Worm (Caenorhabditis elegans): ENCODE measurements around the gene F11A5.17.

Gene F11A5.17

DNA sequence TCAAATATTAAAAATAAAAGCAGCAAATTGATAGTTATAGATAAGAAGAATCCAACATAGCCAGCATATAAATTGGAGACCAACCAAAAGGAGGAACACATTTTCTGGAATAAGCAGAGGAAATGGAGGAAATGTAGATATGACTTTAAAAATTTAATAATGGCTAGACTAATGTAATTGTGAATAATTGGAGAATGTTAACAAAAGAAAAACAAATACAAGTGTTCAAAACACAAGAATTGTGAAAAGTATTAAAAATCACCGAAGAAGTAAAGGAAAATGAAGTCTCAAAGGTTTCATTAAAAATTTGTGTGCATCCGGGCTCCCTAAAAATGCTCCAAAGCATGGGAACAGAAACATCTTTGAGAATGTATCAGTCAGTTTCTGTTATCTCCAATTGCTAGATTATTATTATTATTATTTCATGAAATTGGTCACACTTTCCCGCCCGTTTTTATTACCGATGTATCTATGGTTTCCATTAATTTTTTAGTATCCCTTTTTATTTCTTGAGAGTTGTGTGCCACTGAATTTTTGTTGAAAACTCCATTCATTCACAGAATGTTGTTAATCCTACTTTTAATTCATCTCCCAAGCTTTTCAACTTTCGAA lies 39.6 kb upstream of the F11A5.17 start, which contains the start of the genes str-109 and F10A3.11:
str-109 (minus strand) TSS at position 101 of the 612 bp plus-strand sequence.
F10A3.11 (plus strand) TSS at position 562 of the 612 bp plus-strand sequence.
- TF ChIP-seq sptf-1 (tag; optimal IDR thresholded peaks at IDR 0.05) (no peak), unc-120 (tag; optimal IDR thresholded peaks at IDR 0.05; ENCODE audit: poor library complexity, severe bottlenecking) (no peak), mls-2 (tag; optimal IDR thresholded peaks at IDR 0.05) (no peak), nhr-2 (tag; optimal IDR thresholded peaks at IDR 0.05) (no peak), elt-3 (tag; optimal IDR thresholded peaks at IDR 0.05) (no peak), pha-4 (tag; optimal IDR thresholded peaks at IDR 0.05) (no peak), unc-62 (GFP tag; optimal IDR thresholded peaks at IDR 0.05) (no peak), ceh-83 (GFP tag; optimal IDR thresholded peaks at IDR 0.05) (no peak), ztf-11 (tag; optimal IDR thresholded peaks at IDR 0.05) (no peak), ham-2 (GFP tag; optimal IDR thresholded peaks at IDR 0.05) (no peak), tbx-8 (GFP tag; optimal IDR thresholded peaks at IDR 0.05) (no peak), sem-2 (GFP tag; optimal IDR thresholded peaks at IDR 0.05) (no peak), M03D4.4 (tag; optimal IDR thresholded peaks at IDR 0.05) (no peak), nhr-237 (tag; optimal IDR thresholded peaks at IDR 0.05) (no peak)

DNA sequence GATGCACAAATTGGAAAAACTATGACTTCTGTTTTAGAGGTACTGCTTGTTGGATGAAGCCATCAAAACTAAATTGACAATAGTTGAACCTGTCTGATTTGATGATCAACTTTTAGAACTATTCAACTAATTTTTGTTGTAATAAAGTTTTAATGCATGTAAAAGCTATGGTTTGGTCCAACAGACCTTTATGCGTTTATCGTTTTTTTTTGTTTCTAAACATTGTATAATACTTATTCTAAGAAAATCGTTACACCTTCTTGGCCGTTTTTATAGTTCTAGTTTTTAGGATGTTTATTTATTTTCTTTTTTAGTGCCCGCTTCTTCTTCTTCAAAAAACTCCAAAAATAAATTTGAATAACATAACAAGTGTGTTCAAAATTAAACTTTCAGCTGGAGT lies 38.1 kb upstream of the F11A5.17 start, which contains the start of gene F10A3.12:
F10A3.12 (plus strand) TSS at position 301 of the 400 bp plus-strand sequence.
- no peak for TF ChIP-seq snpc-4 (tag; optimal IDR thresholded peaks at IDR 0.05)
- TF ChIP-seq tbx-8 (GFP tag; optimal IDR thresholded peaks at IDR 0.05), result no peak
- no peak for TF ChIP-seq ham-2 (GFP tag; optimal IDR thresholded peaks at IDR 0.05)
- TF ChIP-seq bed-3 (GFP tag; optimal IDR thresholded peaks at IDR 0.05), result no peak
- no peak for TF ChIP-seq blmp-1 (tag; optimal IDR thresholded peaks at IDR 0.05)
- no peak for TF ChIP-seq ztf-11 (tag; optimal IDR thresholded peaks at IDR 0.05)

DNA sequence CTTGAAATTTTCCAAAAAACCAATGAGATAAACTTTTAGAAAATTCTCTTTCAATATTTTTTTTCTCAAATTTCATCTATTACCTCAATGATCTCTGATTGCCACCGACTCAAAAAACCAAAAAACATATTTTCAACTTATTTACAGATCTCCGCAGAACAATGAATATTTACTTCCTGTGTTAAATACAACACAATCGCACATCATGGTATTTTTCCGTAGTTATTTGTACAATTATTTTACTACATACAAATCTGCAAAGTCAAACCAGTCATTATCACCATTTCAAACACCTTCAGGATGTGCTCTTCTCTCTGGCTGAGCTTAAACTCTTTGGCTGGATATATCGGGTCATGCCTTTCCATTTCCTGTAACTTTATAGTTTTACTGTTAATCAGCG lies 35.9 kb upstream of the F11A5.17 start, which contains the start of gene str-108:
str-108 (plus strand) TSS at position 301 of the 400 bp plus-strand sequence.
- TF ChIP-seq hlh-1 (tag; optimal IDR thresholded peaks at IDR 0.05) (no peak), elt-1 (tag; optimal IDR thresholded peaks at IDR 0.05; ENCODE audit: borderline replicate concordance, insufficient read depth) (no peak), mep-1 (tag; optimal IDR thresholded peaks at IDR 0.05) (no peak), nhr-237 (tag; optimal IDR thresholded peaks at IDR 0.05) (no peak), elt-3 (tag; optimal IDR thresholded peaks at IDR 0.05) (no peak), nhr-12 (tag; optimal IDR thresholded peaks at IDR 0.05) (no peak), unc-39 (tag; optimal IDR thresholded peaks at IDR 0.05) (no peak), unc-62 (GFP tag; optimal IDR thresholded peaks at IDR 0.05) (no peak), bed-3 (GFP tag; optimal IDR thresholded peaks at IDR 0.05) (no peak), mab-5 (tag; optimal IDR thresholded peaks at IDR 0.05) (no peak), nhr-76 (tag; optimal IDR thresholded peaks at IDR 0.05) (no peak), drap-1 (GFP tag; optimal IDR thresholded peaks at IDR 0.05) (no peak), blmp-1 (tag; optimal IDR thresholded peaks at IDR 0.05) (no peak), nhr-2 (tag; optimal IDR thresholded peaks at IDR 0.05) (no peak), lin-13 (tag; optimal IDR thresholded peaks at IDR 0.05) (no peak), sptf-1 (tag; optimal IDR thresholded peaks at IDR 0.05) (no peak), sem-2 (GFP tag; optimal IDR thresholded peaks at IDR 0.05) (no peak), lin-32 (GFP tag; optimal IDR thresholded peaks at IDR 0.05) (no peak)

- TF ChIP-seq unc-62 (GFP tag; optimal IDR thresholded peaks at IDR 0.05) (no peak), unc-120 (tag; optimal IDR thresholded peaks at IDR 0.05; ENCODE audit: poor library complexity, severe bottlenecking) (no peak), ham-2 (GFP tag; optimal IDR thresholded peaks at IDR 0.05) (no peak), elt-1 (tag; optimal IDR thresholded peaks at IDR 0.05; ENCODE audit: borderline replicate concordance, insufficient read depth) (no peak), ztf-11 (tag; optimal IDR thresholded peaks at IDR 0.05) (no peak), M03D4.4 (tag; optimal IDR thresholded peaks at IDR 0.05) (no peak), zip-8 (tag; optimal IDR thresholded peaks at IDR 0.05) (no peak), pha-4 (tag; optimal IDR thresholded peaks at IDR 0.05) (no peak), ceh-83 (GFP tag; optimal IDR thresholded peaks at IDR 0.05) (no peak), unc-39 (tag; optimal IDR thresholded peaks at IDR 0.05) (no peak), mls-2 (tag; optimal IDR thresholded peaks at IDR 0.05) (no peak), sem-2 (GFP tag; optimal IDR thresholded peaks at IDR 0.05) (no peak), nhr-12 (tag; optimal IDR thresholded peaks at IDR 0.05) (no peak)
Measured at ce11 chrV:16169026-16169425, 32.8 kb upstream of the F11A5.17 start, which contains the start of gene str-111. str-111 (minus strand) TSS chrV:16169126.

DNA sequence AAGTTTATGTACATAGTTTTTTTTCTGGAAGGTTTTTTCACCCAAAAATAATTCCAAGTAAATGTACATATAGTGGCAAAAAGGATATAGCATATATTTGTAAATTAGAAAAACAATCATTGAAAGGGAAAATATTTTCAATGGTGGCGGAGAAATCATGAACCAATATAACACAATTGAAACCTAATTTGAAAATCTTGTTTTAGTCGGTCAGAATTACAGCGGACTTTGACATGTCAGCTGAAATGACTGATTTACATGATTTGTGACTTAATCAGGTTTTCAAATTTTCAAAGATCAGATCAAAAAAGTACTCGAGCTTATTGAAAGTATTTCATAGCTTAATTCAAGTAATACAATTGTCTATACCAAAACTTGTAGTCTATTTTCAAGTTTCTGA lies 30.1 kb upstream of the F11A5.17 start, which contains the start of gene K05D4.9:
K05D4.9 (minus strand) TSS at position 101 of the 400 bp plus-strand sequence.
- TF ChIP-seq ceh-83 (GFP tag; optimal IDR thresholded peaks at IDR 0.05), result no peak
- TF ChIP-seq unc-120 (tag; optimal IDR thresholded peaks at IDR 0.05; ENCODE audit: poor library complexity, severe bottlenecking), result no peak
- no peak for TF ChIP-seq ceh-39 (tag; optimal IDR thresholded peaks at IDR 0.05)
- TF ChIP-seq blmp-1 (tag; optimal IDR thresholded peaks at IDR 0.05), result no peak
- no peak for TF ChIP-seq nhr-2 (tag; optimal IDR thresholded peaks at IDR 0.05)
- TF ChIP-seq snpc-4 (tag; optimal IDR thresholded peaks at IDR 0.05), result no peak
- TF ChIP-seq unc-39 (tag; optimal IDR thresholded peaks at IDR 0.05), result no peak
- no peak for TF ChIP-seq flh-1 (GFP tag; optimal IDR thresholded peaks at IDR 0.05)
- TF ChIP-seq elt-1 (tag; optimal IDR thresholded peaks at IDR 0.05; ENCODE audit: borderline replicate concordance, insufficient read depth), result no peak
- TF ChIP-seq lin-32 (GFP tag; optimal IDR thresholded peaks at IDR 0.05), result no peak
- no peak for TF ChIP-seq lin-13 (tag; optimal IDR thresholded peaks at IDR 0.05)
- no peak for TF ChIP-seq ztf-11 (tag; optimal IDR thresholded peaks at IDR 0.05)
- TF ChIP-seq tbx-8 (GFP tag; optimal IDR thresholded peaks at IDR 0.05), result no peak
- no peak for TF ChIP-seq mls-2 (tag; optimal IDR thresholded peaks at IDR 0.05)
- no peak for TF ChIP-seq nhr-237 (tag; optimal IDR thresholded peaks at IDR 0.05)
